Worm (Caenorhabditis elegans) whole organism, midembryonic: Measurements from ENCODE around the gene sir-2.3.

Source experiments
- T22C8.4 ChIP-seq: fragments of 200-800 bp; sonication (Bioruptor generic); IDR thresholded peaks from 2 replicates; pipeline ENCODE4 v1.3.6; 2022; ENCODE audit warnings: missing genetic modification characterization, missing compliant biosample characterization
- cog-1 ChIP-seq: sonication (generic microtip); optimal IDR thresholded peaks from 2 replicates; lab custom pipeline; 2016; ENCODE audit warnings: missing genetic modification characterization, missing compliant biosample characterization
- flt-1 ChIP-seq: fragments of 200-800 bp; sonication (Bioruptor generic); IDR thresholded peaks from 2 replicates; pipeline ENCODE4 v1.3.6; 2022; ENCODE audit warnings: missing genetic modification characterization, missing compliant biosample characterization
- med-1 ChIP-seq: sonication (generic microtip); optimal IDR thresholded peaks from 2 replicates; lab custom pipeline; 2017; ENCODE audit warnings: missing genetic modification characterization, mild to moderate bottlenecking, missing compliant biosample characterization, antibody characterized with exemption, missing genetic modification reagents; ENCODE audit not compliant: insufficient read depth
- tab-1 ChIP-seq: fragments of 200-800 bp; sonication (Bioruptor generic); IDR thresholded peaks from 2 replicates; pipeline ENCODE4 v1.3.6; 2022; ENCODE audit warnings: missing genetic modification characterization, missing compliant biosample characterization

ce11 chrX:13300503-13300902 is 31.0 kb upstream of the sir-2.3 start, which contains the start of gene srd-39:
- TF ChIP-seq flt-1 (no peak), cog-1 (tag; lab: Kevin White, UChicago) (no peak), T22C8.4 (GFP tag; lab: Robert Waterston, UW) (no peak), tab-1 (GFP tag; lab: Robert Waterston, UW) (no peak), med-1 (no peak)
